Worm (Caenorhabditis elegans): Measurements from ENCODE around the gene srbc-30.

srbc-30 gene

DNA sequence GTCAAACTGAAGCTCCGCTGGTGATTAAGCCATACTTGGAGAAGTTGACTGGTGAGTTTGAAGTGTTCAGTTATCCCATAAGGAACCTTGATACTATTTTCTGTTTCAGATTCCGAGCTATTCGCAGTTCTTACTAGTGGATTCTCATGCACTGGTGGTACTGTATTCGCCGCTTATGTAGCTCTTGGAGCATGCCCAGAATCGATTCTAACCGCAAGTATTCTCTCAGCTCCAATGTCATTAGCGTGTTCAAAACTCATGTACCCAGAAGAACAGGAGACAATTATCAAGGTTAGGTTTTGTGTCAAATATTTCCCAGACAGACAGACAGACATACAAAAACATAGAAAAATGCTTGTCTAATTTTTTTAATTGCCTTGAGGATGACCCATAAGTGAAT, 15.3 kb downstream of the srbc-30 start:
- TF ChIP-seq C17E4.6 (GFP tag; IDR thresholded peaks at IDR 0.05) (no peak), sea-2 (GFP tag; IDR thresholded peaks at IDR 0.05) (no peak), mxl-1 (tag; optimal IDR thresholded peaks at IDR 0.05) (no peak), ztf-28 (GFP tag; IDR thresholded peaks at IDR 0.05) (no peak), gei-17 (GFP tag; optimal IDR thresholded peaks at IDR 0.05) (no peak), mes-4 (tag; optimal IDR thresholded peaks at IDR 0.05) (no peak), efl-1 (GFP tag; optimal IDR thresholded peaks at IDR 0.05) (no peak), madf-10 (tag; optimal IDR thresholded peaks at IDR 0.05) (no peak)

- TF ChIP-seq nfya-2 (GFP tag; IDR thresholded peaks at IDR 0.05) (no peak), K11D2.4 (GFP tag; IDR thresholded peaks at IDR 0.05) (no peak), ceh-100 (GFP tag; IDR thresholded peaks at IDR 0.05) (no peak), lsy-27 (tag; optimal IDR thresholded peaks at IDR 0.05; ENCODE audit: borderline replicate concordance, insufficient read depth) (no peak), hlh-26 (GFP tag; conservative IDR thresholded peaks at IDR 0.05) (no peak), die-1 (tag; optimal IDR thresholded peaks at IDR 0.05) (no peak), lir-1 (GFP tag; conservative IDR thresholded peaks at IDR 0.05) (no peak), lsl-1 (GFP tag; optimal IDR thresholded peaks at IDR 0.05) (no peak), madf-8 (GFP tag; conservative IDR thresholded peaks at IDR 0.05) (no peak), Y53F4B.3 (GFP tag; IDR thresholded peaks at IDR 0.05) (no peak), tbp1 (GFP tag; optimal IDR thresholded peaks at IDR 0.05) (no peak), hmg-1.2 (GFP tag; IDR thresholded peaks at IDR 0.05) (no peak)
Observed at ce11 chrV:3463514-3463913, 16.7 kb downstream of the srbc-30 start, which contains the start of gene slc-28.1. Gene slc-28.1, plus strand, starts transcription at chrV:3463814.

DNA sequence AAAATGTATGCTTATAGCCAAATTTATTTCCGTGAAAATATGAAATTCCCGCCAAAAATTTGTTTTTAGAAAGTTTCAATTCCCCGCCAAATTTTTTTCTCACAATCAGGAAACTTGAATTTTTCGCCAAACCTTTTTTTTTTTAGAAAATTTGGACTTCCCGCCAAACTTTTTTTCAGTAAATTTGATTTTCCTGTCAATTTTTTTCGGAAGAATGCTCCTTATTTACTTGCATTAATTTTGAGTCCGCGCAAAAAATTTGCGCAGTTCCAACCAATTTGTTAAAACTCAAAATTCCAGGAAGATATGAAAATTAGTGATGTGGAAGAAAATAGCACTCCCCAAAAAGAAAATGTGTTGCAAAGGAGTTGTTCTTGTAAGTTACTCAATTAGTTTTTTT, 20.3 kb downstream of the srbc-30 start, which contains the start of gene slc-28.2:
slc-28.2 (plus strand) TSS at position 301 of the 400 bp plus-strand sequence.
- TF ChIP-seq nhr-90 (tag; optimal IDR thresholded peaks at IDR 0.05): no peak
- no peak for TF ChIP-seq ceh-91 (GFP tag; IDR thresholded peaks at IDR 0.05)
- no peak for TF ChIP-seq unc-130 (GFP tag; optimal IDR thresholded peaks at IDR 0.05)
- no peak for TF ChIP-seq madf-6 (GFP tag; IDR thresholded peaks at IDR 0.05)
- no peak for TF ChIP-seq K12H6.12 (tag; optimal IDR thresholded peaks at IDR 0.05)
- TF ChIP-seq ztf-3 (GFP tag; optimal IDR thresholded peaks at IDR 0.05): no peak
- no peak for TF ChIP-seq ZK185.1 (tag; optimal IDR thresholded peaks at IDR 0.05; ENCODE audit: poor library complexity, severe bottlenecking)
- no peak for TF ChIP-seq pha-4 (tag; optimal IDR thresholded peaks at IDR 0.05)
- TF ChIP-seq sdz-38 (tag; optimal IDR thresholded peaks at IDR 0.05): no peak
- no peak for TF ChIP-seq tlf-1 (GFP tag; optimal IDR thresholded peaks at IDR 0.05)
- no peak for TF ChIP-seq C06A6.2 (GFP tag; conservative IDR thresholded peaks at IDR 0.05)
- TF ChIP-seq rpc-1 (optimal IDR thresholded peaks at IDR 0.05): no peak
- no peak for TF ChIP-seq rpc-1 (tag; optimal IDR thresholded peaks at IDR 0.05)
- no peak for TF ChIP-seq ekl-4 (GFP tag; IDR thresholded peaks at IDR 0.05)
- TF ChIP-seq ets-4 (GFP tag; optimal IDR thresholded peaks at IDR 0.05): no peak
- TF ChIP-seq zim-3 (tag; optimal IDR thresholded peaks at IDR 0.05): no peak

DNA sequence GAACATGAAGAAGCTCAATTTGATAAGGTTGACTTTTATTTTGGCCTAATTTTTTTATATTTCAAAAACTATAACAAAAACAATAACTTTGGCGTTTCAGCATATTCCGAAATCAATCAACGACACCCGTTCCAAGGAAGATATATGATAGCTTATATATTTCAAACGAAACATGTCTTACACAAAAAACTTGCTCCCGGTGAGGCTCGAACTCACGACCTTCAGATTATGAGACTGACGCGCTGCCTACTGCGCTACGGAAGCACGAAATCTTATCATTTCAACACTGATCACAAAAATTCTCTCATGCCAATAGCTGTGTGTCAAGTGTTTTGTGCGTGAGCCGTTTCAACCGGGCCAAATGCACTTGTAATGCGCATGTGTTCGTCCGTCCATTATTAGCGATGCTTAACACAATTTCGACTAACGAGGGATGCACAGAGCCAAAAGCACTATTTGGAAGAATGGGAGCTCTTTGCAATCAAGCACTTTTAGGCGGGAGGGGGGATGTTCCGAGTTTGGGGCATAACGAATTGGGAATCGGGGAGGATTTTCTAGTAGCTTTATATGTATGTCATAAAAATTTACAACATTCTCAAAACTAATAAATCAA, 25.0 kb downstream of the srbc-30 start:
- TF ChIP-seq die-1 (tag; optimal IDR thresholded peaks at IDR 0.05): peak; percentile 43
- peak; percentile 31 for TF ChIP-seq madf-10 (tag; optimal IDR thresholded peaks at IDR 0.05)
- peak; percentile 9 for TF ChIP-seq lin-54 (GFP tag; optimal IDR thresholded peaks at IDR 0.05)
- TF ChIP-seq hmg-1.2 (GFP tag; IDR thresholded peaks at IDR 0.05): peak; percentile 10; the same call in 1 of the 2 replicates
- TF ChIP-seq nfyb-1 (GFP tag; IDR thresholded peaks at IDR 0.05): 0 out of 2 replicates have a peak, but pooled peaks have one; percentile 56
- TF ChIP-seq Y56A3A.18 (GFP tag; IDR thresholded peaks at IDR 0.05): 0 out of 2 replicates have a peak, but pooled peaks have one; percentile 21
- peak; percentile 44 for TF ChIP-seq mxl-1 (tag; optimal IDR thresholded peaks at IDR 0.05)
- TF ChIP-seq ztf-3 (GFP tag; optimal IDR thresholded peaks at IDR 0.05): no peak
- TF ChIP-seq lin-26 (GFP tag; IDR thresholded peaks at IDR 0.05): peak; percentile 82
- TF ChIP-seq ceh-100 (GFP tag; IDR thresholded peaks at IDR 0.05): no peak
- TF ChIP-seq sea-2 (GFP tag; IDR thresholded peaks at IDR 0.05): no peak
- peak; percentile 10; the same call in 1 of the 2 replicates for TF ChIP-seq D2030.7 (GFP tag; IDR thresholded peaks at IDR 0.05)
- TF ChIP-seq F57A8.1 (GFP tag; optimal IDR thresholded peaks at IDR 0.05): no peak
- TF ChIP-seq ama-1 (optimal IDR thresholded peaks at IDR 0.05): no peak
- TF ChIP-seq ama-1 (GFP tag; optimal IDR thresholded peaks at IDR 0.05): peak in 1 of 2 experiments; percentile 40
- TF ChIP-seq ccch-3 (GFP tag; optimal IDR thresholded peaks at IDR 0.05): no peak

All from whole organism, young adult.